5 fruit fly cellular contexts compared by ENCODE assay signal in genomic region chrX:2306307-2306706, dm6.
TF ChIP-seq lines count a peak whose summit lies in the region.

No protein-coding gene starts in this region.

TF ChIP-seq in whole organism, adult, 20 proteins besides CTCF, POLR2A, EP300 and RAD21 (continued from another document):
- TF ChIP-seq Hr96 (GFP tag; optimal IDR thresholded peaks at IDR 0.05; lab: Kevin White, UChicago): no peak
- TF ChIP-seq CG33017 (tag; optimal IDR thresholded peaks at IDR 0.05; lab: Kevin White, UChicago): no peak

TF ChIP-seq in whole organism, embryonic, 481 proteins besides CTCF, POLR2A, EP300 and RAD21 (continued from another document and continues in another):
- TF ChIP-seq NFAT (GFP tag; IDR thresholded peaks at IDR 0.05; lab: Robert Waterston, UW) (no peak), crc (GFP tag; optimal IDR thresholded peaks at IDR 0.05; lab: Kevin White, UChicago) (peak; percentile 42), CG2712 (tag; optimal IDR thresholded peaks at IDR 0.05; lab: Kevin White, UChicago) (peak; percentile 70), D19A (tag; optimal IDR thresholded peaks at IDR 0.05; lab: Kevin White, UChicago) (peak; percentile 35), NC2α (GFP tag; optimal IDR thresholded peaks at IDR 0.05; lab: Kevin White, UChicago) (no peak), ase (GFP tag; IDR thresholded peaks at IDR 0.05; lab: Robert Waterston, UW) (peak; percentile 53; the same call in 2 of the 3 replicates), CG8924 (tag; optimal IDR thresholded peaks at IDR 0.05; lab: Kevin White, UChicago) (peak; percentile 44), bbx (GFP tag; IDR thresholded peaks at IDR 0.05; lab: Robert Waterston, UW; ENCODE audit: partially characterized antibody) (no peak), Trl (optimal IDR thresholded peaks at IDR 0.05; lab: Kevin White, UChicago) (no peak), Trl (GFP tag; optimal IDR thresholded peaks at IDR 0.05; lab: Kevin White, UChicago) (no peak), CG10959 (GFP tag; IDR thresholded peaks at IDR 0.05; lab: Robert Waterston, UW) (no peak), Taf1 (GFP tag; IDR thresholded peaks at IDR 0.05; lab: Robert Waterston, UW) (0 out of 2 replicates have a peak, but pooled peaks have one; percentile 34), E2f1 (GFP tag; IDR thresholded peaks at IDR 0.05; lab: Robert Waterston, UW) (peak; percentile 49), CG12744 (GFP tag; optimal IDR thresholded peaks at IDR 0.05; lab: Kevin White, UChicago) (no peak), CG9727 (GFP tag; optimal IDR thresholded peaks at IDR 0.05; lab: Kevin White, UChicago) (peak; percentile 63), chn (GFP tag; optimal IDR thresholded peaks at IDR 0.05; lab: Kevin White, UChicago) (peak; percentile 45), sens (GFP tag; lab: Kevin White, UChicago) (peak; percentile 91), CG7786 (GFP tag; optimal IDR thresholded peaks at IDR 0.05; lab: Kevin White, UChicago) (peak; percentile 37), CG12769 (tag; optimal IDR thresholded peaks at IDR 0.05; lab: Kevin White, UChicago) (peak; percentile 73), HLHmδ (GFP tag; optimal IDR thresholded peaks at IDR 0.05; lab: Kevin White, UChicago) (no peak), CG17612 (GFP tag; IDR thresholded peaks at IDR 0.05; lab: Robert Waterston, UW) (no peak), CG3995 (GFP tag; optimal IDR thresholded peaks at IDR 0.05; lab: Kevin White, UChicago) (peak; percentile 5), CG10979 (tag; optimal IDR thresholded peaks at IDR 0.05; lab: Kevin White, UChicago) (peak; percentile 52), gce (GFP tag; IDR thresholded peaks at IDR 0.05; lab: Robert Waterston, UW) (no peak), CG9876 (GFP tag; optimal IDR thresholded peaks at IDR 0.05; lab: Kevin White, UChicago) (no peak), pzg (GFP tag; optimal IDR thresholded peaks at IDR 0.05; lab: Kevin White, UChicago) (no peak), HLH3B (GFP tag; IDR thresholded peaks at IDR 0.05; lab: Robert Waterston, UW) (peak; percentile 59), PHDP (tag; optimal IDR thresholded peaks at IDR 0.05; lab: Kevin White, UChicago) (peak; percentile 39), CG8089 (GFP tag; optimal IDR thresholded peaks at IDR 0.05; lab: Kevin White, UChicago) (peak; percentile 14), btn (GFP tag; optimal IDR thresholded peaks at IDR 0.05; lab: Kevin White, UChicago) (peak; percentile 18), dati (GFP tag; IDR thresholded peaks at IDR 0.05; lab: Robert Waterston, UW) (0 out of 2 replicates have a peak, but pooled peaks have one; percentile 51), exex (tag; optimal IDR thresholded peaks at IDR 0.05; lab: Kevin White, UChicago) (no peak)

TF ChIP-seq in whole organism, prepupa, 60 proteins besides CTCF, POLR2A, EP300 and RAD21 (continued from another document and continues in another):
- TF ChIP-seq Hr38 (GFP tag; optimal IDR thresholded peaks at IDR 0.05; lab: Kevin White, UChicago): no peak
- peak; percentile 85 for TF ChIP-seq CG8119 (GFP tag; IDR thresholded peaks at IDR 0.05; lab: Robert Waterston, UW)
- peak; percentile 48 for TF ChIP-seq CG11902 (GFP tag; optimal IDR thresholded peaks at IDR 0.05; lab: Kevin White, UChicago)
- peak; percentile 86 for TF ChIP-seq Hr39 (GFP tag; optimal IDR thresholded peaks at IDR 0.05; lab: Kevin White, UChicago)
- peak; percentile 55 for TF ChIP-seq dac (GFP tag; optimal IDR thresholded peaks at IDR 0.05; lab: Kevin White, UChicago)
- peak; percentile 42 for TF ChIP-seq CG16779 (tag; optimal IDR thresholded peaks at IDR 0.05; lab: Kevin White, UChicago)
- TF ChIP-seq Eip75B (GFP tag; optimal IDR thresholded peaks at IDR 0.05; lab: Kevin White, UChicago): peak; percentile 75
- no peak for TF ChIP-seq fd85E (GFP tag; optimal IDR thresholded peaks at IDR 0.05; lab: Kevin White, UChicago)
- peak; percentile 82 for TF ChIP-seq CG10631 (GFP tag; optimal IDR thresholded peaks at IDR 0.05; lab: Kevin White, UChicago)
- TF ChIP-seq cyc (GFP tag; optimal IDR thresholded peaks at IDR 0.05; lab: Kevin White, UChicago): peak; percentile 77
- TF ChIP-seq Sox15 (GFP tag; optimal IDR thresholded peaks at IDR 0.05; lab: Kevin White, UChicago): peak; percentile 61
- TF ChIP-seq svp (GFP tag; lab: Kevin White, UChicago): peak; percentile 72
- TF ChIP-seq CG9139 (GFP tag; optimal IDR thresholded peaks at IDR 0.05; lab: Kevin White, UChicago): no peak
- TF ChIP-seq CG1621 (tag; optimal IDR thresholded peaks at IDR 0.05; lab: Kevin White, UChicago): peak; percentile 42
- TF ChIP-seq CG6808 (GFP tag; optimal IDR thresholded peaks at IDR 0.05; lab: Kevin White, UChicago): peak; percentile 71
- TF ChIP-seq CG4318 (GFP tag; optimal IDR thresholded peaks at IDR 0.05; lab: Kevin White, UChicago): peak; percentile 64
- peak; percentile 86 for TF ChIP-seq CG31627 (GFP tag; optimal IDR thresholded peaks at IDR 0.05; lab: Kevin White, UChicago)
- peak; percentile 85 for TF ChIP-seq esn (GFP tag; optimal IDR thresholded peaks at IDR 0.05; lab: Kevin White, UChicago)
- peak; percentile 63 for TF ChIP-seq CG10669 (GFP tag; optimal IDR thresholded peaks at IDR 0.05; lab: Kevin White, UChicago)
- TF ChIP-seq Sox14 (GFP tag; optimal IDR thresholded peaks at IDR 0.05; lab: Kevin White, UChicago): peak; percentile 84
- TF ChIP-seq dsx (GFP tag; optimal IDR thresholded peaks at IDR 0.05; lab: Kevin White, UChicago; ENCODE audit: poor library complexity, severe bottlenecking): no peak
- peak; percentile 65 for TF ChIP-seq net (GFP tag; optimal IDR thresholded peaks at IDR 0.05; lab: Kevin White, UChicago)
- peak; percentile 74 for TF ChIP-seq achi (GFP tag; optimal IDR thresholded peaks at IDR 0.05; lab: Kevin White, UChicago)
- TF ChIP-seq Blimp-1 (GFP tag; optimal IDR thresholded peaks at IDR 0.05; lab: Kevin White, UChicago): peak; percentile 54
- peak; percentile 52; the same call in 1 of the 2 replicates for TF ChIP-seq CG11294 (GFP tag; IDR thresholded peaks at IDR 0.05; lab: Robert Waterston, UW)
- TF ChIP-seq Sox102F (GFP tag; optimal IDR thresholded peaks at IDR 0.05; lab: Kevin White, UChicago): peak; percentile 85
- TF ChIP-seq Met (GFP tag; optimal IDR thresholded peaks at IDR 0.05; lab: Kevin White, UChicago): peak; percentile 88
- TF ChIP-seq CG6276 (GFP tag; optimal IDR thresholded peaks at IDR 0.05; lab: Kevin White, UChicago): peak; percentile 82
- peak in 1 of 2 experiments; percentile 82 for TF ChIP-seq salr (GFP tag; optimal IDR thresholded peaks at IDR 0.05; lab: Kevin White, UChicago)
- peak; percentile 77 for TF ChIP-seq CG34406 (GFP tag; optimal IDR thresholded peaks at IDR 0.05; lab: Kevin White, UChicago)
- TF ChIP-seq Lpt (GFP tag; optimal IDR thresholded peaks at IDR 0.05; lab: Kevin White, UChicago): peak; percentile 65
- TF ChIP-seq CG7368 (GFP tag; optimal IDR thresholded peaks at IDR 0.05; lab: Kevin White, UChicago): peak; percentile 74
- peak; percentile 13 for TF ChIP-seq CG6854 (GFP tag; optimal IDR thresholded peaks at IDR 0.05; lab: Kevin White, UChicago)

TF ChIP-seq in whole organism, pupa, 21 proteins besides CTCF, POLR2A, EP300 and RAD21 (continued from another document):
- TF ChIP-seq fd96Ca (GFP tag; IDR thresholded peaks at IDR 0.05; lab: Robert Waterston, UW) (peak; percentile 66), rn (GFP tag; IDR thresholded peaks at IDR 0.05; lab: Robert Waterston, UW) (peak; percentile 27; the same call in 1 of the 2 replicates)

TF ChIP-seq in whole organism, wandering third instar larva, 38 proteins besides CTCF, POLR2A, EP300 and RAD21 (continued from another document):
- no peak for TF ChIP-seq Hr78 (GFP tag; optimal IDR thresholded peaks at IDR 0.05; lab: Kevin White, UChicago)
- no peak for TF ChIP-seq Jra (GFP tag; optimal IDR thresholded peaks at IDR 0.05; lab: Kevin White, UChicago)
- TF ChIP-seq sv (GFP tag; optimal IDR thresholded peaks at IDR 0.05; lab: Kevin White, UChicago): peak; percentile 43
- no peak for TF ChIP-seq Hr83 (GFP tag; optimal IDR thresholded peaks at IDR 0.05; lab: Kevin White, UChicago; ENCODE audit: poor library complexity, severe bottlenecking)
- TF ChIP-seq HLH106 (tag; optimal IDR thresholded peaks at IDR 0.05; lab: Kevin White, UChicago): peak; percentile 83
- no peak for TF ChIP-seq Vsx2 (GFP tag; optimal IDR thresholded peaks at IDR 0.05; lab: Kevin White, UChicago; ENCODE audit: partially characterized antibody)
- TF ChIP-seq Hnf4 (GFP tag; optimal IDR thresholded peaks at IDR 0.05; lab: Kevin White, UChicago): peak; percentile 63
- peak; percentile 12 for TF ChIP-seq brk (GFP tag; optimal IDR thresholded peaks at IDR 0.05; lab: Kevin White, UChicago)
- TF ChIP-seq CG32264 (GFP tag; optimal IDR thresholded peaks at IDR 0.05; lab: Kevin White, UChicago): peak; percentile 24
- TF ChIP-seq dmrt93B (GFP tag; optimal IDR thresholded peaks at IDR 0.05; lab: Kevin White, UChicago): peak; percentile 80
- no peak for TF ChIP-seq tai (GFP tag; optimal IDR thresholded peaks at IDR 0.05; lab: Kevin White, UChicago)
- TF ChIP-seq CG9705 (GFP tag; optimal IDR thresholded peaks at IDR 0.05; lab: Kevin White, UChicago): peak; percentile 45
- TF ChIP-seq foxo (GFP tag; optimal IDR thresholded peaks at IDR 0.05; lab: Kevin White, UChicago): peak in 1 of 2 experiments; percentile 82
- TF ChIP-seq Dfd (GFP tag; optimal IDR thresholded peaks at IDR 0.05; lab: Kevin White, UChicago): no peak
- TF ChIP-seq CrebA (GFP tag; optimal IDR thresholded peaks at IDR 0.05; lab: Kevin White, UChicago; ENCODE audit: borderline replicate concordance): no peak
- TF ChIP-seq sage (GFP tag; optimal IDR thresholded peaks at IDR 0.05; lab: Kevin White, UChicago): peak; percentile 27
